Fruit fly (Drosophila melanogaster): ENCODE measurements around the gene Usp30.

Gene Usp30

dm6 chrX:5899241-5900145 is 19.9 kb upstream of the Usp30 start:
- TF ChIP-seq cic (GFP tag; optimal IDR thresholded peaks at IDR 0.05) (no peak), CG14711 (tag; optimal IDR thresholded peaks at IDR 0.05) (peak; percentile 5), Crg-1 (GFP tag; optimal IDR thresholded peaks at IDR 0.05) (no peak), pad (GFP tag; optimal IDR thresholded peaks at IDR 0.05) (peak; percentile 62), tj (GFP tag; optimal IDR thresholded peaks at IDR 0.05) (peak; percentile 75), CG7101 (tag; optimal IDR thresholded peaks at IDR 0.05) (no peak), kay (GFP tag; ENCODE audit: borderline replicate concordance) (peak; percentile 30), Mnt (GFP tag; optimal IDR thresholded peaks at IDR 0.05) (peak; percentile 11), bab1 (GFP tag; optimal IDR thresholded peaks at IDR 0.05) (peak; percentile 20), ovo (GFP tag; optimal IDR thresholded peaks at IDR 0.05) (peak; percentile 25)

- TF ChIP-seq CG7101 (tag; optimal IDR thresholded peaks at IDR 0.05) (peak; percentile 17), cnc (optimal IDR thresholded peaks at IDR 0.05) (no peak), kay (GFP tag; ENCODE audit: borderline replicate concordance) (no peak), tj (GFP tag; optimal IDR thresholded peaks at IDR 0.05) (peak; percentile 94)
Observed at dm6 chrX:5896809-5897700, 17.5 kb upstream of the Usp30 start.

- TF ChIP-seq Mnt (GFP tag; optimal IDR thresholded peaks at IDR 0.05) (peak; percentile 25), bab1 (GFP tag; optimal IDR thresholded peaks at IDR 0.05) (peak; percentile 92), cic (GFP tag; optimal IDR thresholded peaks at IDR 0.05) (no peak), tj (GFP tag; optimal IDR thresholded peaks at IDR 0.05) (peak; percentile 95), Clk (GFP tag; optimal IDR thresholded peaks at IDR 0.05) (peak; percentile 72), CG7101 (tag; optimal IDR thresholded peaks at IDR 0.05) (peak; percentile 88), CG14711 (tag; optimal IDR thresholded peaks at IDR 0.05) (peak; percentile 87), CG7045 (GFP tag; optimal IDR thresholded peaks at IDR 0.05) (peak; percentile 81), Crg-1 (GFP tag; optimal IDR thresholded peaks at IDR 0.05) (peak; percentile 51), ovo (GFP tag; optimal IDR thresholded peaks at IDR 0.05) (peak; percentile 56), CG1620 (GFP tag; optimal IDR thresholded peaks at IDR 0.05) (peak; percentile 75), CG5204 (GFP tag; optimal IDR thresholded peaks at IDR 0.05) (peak; percentile 66), Hr96 (GFP tag; optimal IDR thresholded peaks at IDR 0.05) (peak; percentile 81), cnc (optimal IDR thresholded peaks at IDR 0.05) (no peak), CG12768 (GFP tag; optimal IDR thresholded peaks at IDR 0.05) (peak; percentile 76), kay (GFP tag; ENCODE audit: borderline replicate concordance) (no peak), CG33017 (tag; optimal IDR thresholded peaks at IDR 0.05) (peak; percentile 80), toe (GFP tag; optimal IDR thresholded peaks at IDR 0.05) (peak; percentile 51), pad (GFP tag; optimal IDR thresholded peaks at IDR 0.05) (peak; percentile 78), CG11617 (GFP tag; optimal IDR thresholded peaks at IDR 0.05) (peak; percentile 41)
Observed at dm6 chrX:5895821-5896550, 16.4 kb upstream of the Usp30 start.

- no peak for TF ChIP-seq pad (GFP tag; optimal IDR thresholded peaks at IDR 0.05)
- no peak for TF ChIP-seq CG7101 (tag; optimal IDR thresholded peaks at IDR 0.05)
- TF ChIP-seq kay (GFP tag; ENCODE audit: borderline replicate concordance), result no peak
- peak; percentile 21 for TF ChIP-seq bab1 (GFP tag; optimal IDR thresholded peaks at IDR 0.05)
- no peak for TF ChIP-seq CG7045 (GFP tag; optimal IDR thresholded peaks at IDR 0.05)
- TF ChIP-seq Mnt (GFP tag; optimal IDR thresholded peaks at IDR 0.05), result no peak
Observed at dm6 chrX:5894529-5895487, 15.2 kb upstream of the Usp30 start.

- TF ChIP-seq CG5204 (GFP tag; optimal IDR thresholded peaks at IDR 0.05) (no peak), cic (GFP tag; optimal IDR thresholded peaks at IDR 0.05) (peak; percentile 42), pad (GFP tag; optimal IDR thresholded peaks at IDR 0.05) (no peak), cnc (optimal IDR thresholded peaks at IDR 0.05) (no peak), tj (GFP tag; optimal IDR thresholded peaks at IDR 0.05) (no peak), CG33017 (tag; optimal IDR thresholded peaks at IDR 0.05) (no peak)
Observed at dm6 chrX:5893165-5893564, 13.6 kb upstream of the Usp30 start.

Measured in whole organism, adult.